Worm (Caenorhabditis elegans) whole organism, young adult: ENCODE data around the gene fbxc-20.

Experiments used
- B0019.2 ChIP-seq: fragments of 200-800 bp; sonication (Bioruptor generic); conservative IDR thresholded peaks from 2 replicates; pipeline ENCODE4 v1.3.6; 2022; ENCODE audit warnings: missing genetic modification reagents, missing genetic modification characterization, missing compliant biosample characterization
- B0035.1 ChIP-seq: sonication (generic microtip); optimal IDR thresholded peaks from 2 replicates; lab custom pipeline; 2016; ENCODE audit warnings: missing genetic modification characterization, mild to moderate bottlenecking, missing compliant biosample characterization, missing genotype, missing genetic modification reagents
- B0336.3 ChIP-seq: fragments of 200-800 bp; sonication (Bioruptor generic); IDR thresholded peaks from 2 replicates; pipeline ENCODE4 v1.3.6; 2022; ENCODE audit warnings: missing genetic modification characterization, missing compliant biosample characterization
- F23B12.7 ChIP-seq: sonication (generic microtip); optimal IDR thresholded peaks from 2 replicates; lab custom pipeline; 2017; ENCODE audit warnings: missing genetic modification characterization, mild to moderate bottlenecking, missing compliant biosample characterization, antibody characterized with exemption, moderate library complexity; ENCODE audit not compliant: insufficient read depth
- F57A8.1 ChIP-seq: fragments of 200-800 bp; sonication (Bioruptor generic); optimal IDR thresholded peaks from 2 replicates; lab custom pipeline; 2018; ENCODE audit warnings: mild to moderate bottlenecking, missing genetic modification characterization, moderate library complexity, missing compliant biosample characterization
- T26A5.8 ChIP-seq: sonication (generic microtip); optimal IDR thresholded peaks from 2 replicates; lab custom pipeline; 2016; ENCODE audit warnings: missing genetic modification characterization, missing compliant biosample characterization
- Y79H2A.3 ChIP-seq: fragments of 200-800 bp; sonication (Bioruptor generic); conservative IDR thresholded peaks from 2 replicates; pipeline ENCODE4 v1.3.6; 2022; ENCODE audit warnings: missing genetic modification reagents, missing genetic modification characterization, missing compliant biosample characterization
- ZK185.1 ChIP-seq: sonication (generic microtip); optimal IDR thresholded peaks from 2 replicates; lab custom pipeline; 2016; ENCODE audit warnings: mild to moderate bottlenecking, missing genetic modification characterization, missing compliant biosample characterization; ENCODE audit not compliant: poor library complexity, severe bottlenecking
- ama-1 ChIP-seq, 3 experiments: fragments of 150-350 bp in 1 of 3; sonication (generic microtip) in 2 of 3; optimal IDR thresholded peaks; 2 replicates each; lab custom pipeline; 2014 to 2018; ENCODE audit warnings: missing biosample characterization in 2 of 3, missing genetic modification characterization in 2 of 3, missing genetic modification reagents in 2 of 3
- aptf-2 ChIP-seq: fragments of 200-800 bp; sonication (Bioruptor generic); conservative IDR thresholded peaks from 2 replicates; pipeline ENCODE4 v1.3.6; 2022; ENCODE audit warnings: missing genetic modification reagents, missing genetic modification characterization, missing compliant biosample characterization
- atf-7 ChIP-seq: sonication (generic microtip); optimal IDR thresholded peaks from 2 replicates; lab custom pipeline; 2017; ENCODE audit warnings: mild to moderate bottlenecking, missing genetic modification characterization, missing compliant biosample characterization
- ccch-3 ChIP-seq: fragments of 200-800 bp; sonication (Bioruptor generic); optimal IDR thresholded peaks from 2 replicates; lab custom pipeline; 2018; ENCODE audit warnings: mild to moderate bottlenecking, missing genetic modification characterization, missing compliant biosample characterization
- die-1 ChIP-seq: sonication (generic microtip); optimal IDR thresholded peaks from 2 replicates; lab custom pipeline; 2016; ENCODE audit warnings: missing genotype, mild to moderate bottlenecking, missing genetic modification characterization, missing compliant biosample characterization
- dox-1 ChIP-seq: fragments of 200-800 bp; sonication (Bioruptor generic); IDR thresholded peaks from 2 replicates; pipeline ENCODE4 v1.3.6; 2022; ENCODE audit warnings: missing genetic modification reagents, missing genetic modification characterization, missing compliant biosample characterization
- dpff-1 ChIP-seq: sonication (generic microtip); optimal IDR thresholded peaks from 2 replicates; lab custom pipeline; 2017; ENCODE audit warnings: mild to moderate bottlenecking, missing genetic modification characterization, missing compliant biosample characterization
- efl-1 ChIP-seq: fragments of 150-350 bp; optimal IDR thresholded peaks from 2 replicates; lab custom pipeline; 2014; ENCODE audit warnings: missing biosample characterization, missing genetic modification reagents, missing genetic modification characterization
- egl-18 ChIP-seq: fragments of 200-800 bp; sonication (Bioruptor generic); IDR thresholded peaks from 2 replicates; pipeline ENCODE4 v1.3.6; 2022; ENCODE audit warnings: missing genetic modification reagents, missing genetic modification characterization, missing compliant biosample characterization
- egl-44 ChIP-seq: fragments of 200-800 bp; sonication (Bioruptor generic); IDR thresholded peaks from 2 replicates; pipeline ENCODE4 v1.3.6; 2022; ENCODE audit warnings: missing genetic modification reagents, missing genetic modification characterization, missing compliant biosample characterization
- ekl-4 ChIP-seq: fragments of 200-800 bp; sonication (Bioruptor generic); IDR thresholded peaks from 2 replicates; pipeline ENCODE4 v1.3.6; 2022; ENCODE audit warnings: missing genetic modification reagents, missing genetic modification characterization, missing compliant biosample characterization
- hmg-1.2 ChIP-seq: fragments of 200-800 bp; sonication (Bioruptor generic); IDR thresholded peaks from 2 replicates; pipeline ENCODE4 v1.3.6; 2022; ENCODE audit warnings: missing genetic modification reagents, missing genetic modification characterization, missing compliant biosample characterization
- lag-1 ChIP-seq: fragments of 200-800 bp; sonication (Bioruptor generic); IDR thresholded peaks from 2 replicates; pipeline ENCODE4 v1.3.6; 2022; ENCODE audit warnings: missing genetic modification reagents, missing genetic modification characterization, missing compliant biosample characterization
- let-526 ChIP-seq: fragments of 200-800 bp; sonication (Bioruptor generic); IDR thresholded peaks from 2 replicates; pipeline ENCODE4 v1.3.6; 2022; ENCODE audit warnings: missing genetic modification reagents, missing genetic modification characterization, missing compliant biosample characterization
- lin-54 ChIP-seq: fragments of 200-800 bp; sonication (Bioruptor generic); optimal IDR thresholded peaks from 2 replicates; lab custom pipeline; 2018; ENCODE audit warnings: mild to moderate bottlenecking, missing genetic modification characterization, missing compliant biosample characterization
- lsy-27 ChIP-seq: sonication (generic microtip); optimal IDR thresholded peaks from 2 replicates; lab custom pipeline; 2017; ENCODE audit warnings: missing genetic modification characterization, mild to moderate bottlenecking, missing compliant biosample characterization, antibody characterized with exemption, missing genotype, borderline replicate concordance; ENCODE audit not compliant: insufficient read depth
- madf-8 ChIP-seq: fragments of 200-800 bp; sonication (Bioruptor generic); conservative IDR thresholded peaks from 2 replicates; pipeline ENCODE4 v1.3.6; 2022; ENCODE audit warnings: missing genetic modification reagents, missing genetic modification characterization, missing compliant biosample characterization
- mes-4 ChIP-seq: sonication (generic microtip); optimal IDR thresholded peaks from 2 replicates; lab custom pipeline; 2016; ENCODE audit warnings: missing genotype, missing genetic modification characterization, missing compliant biosample characterization
- nfya-2 ChIP-seq: fragments of 200-800 bp; sonication (Bioruptor generic); IDR thresholded peaks from 2 replicates; pipeline ENCODE4 v1.3.6; 2022; ENCODE audit warnings: missing genetic modification reagents, missing genetic modification characterization, missing compliant biosample characterization
- nhr-179 ChIP-seq: sonication (generic microtip); optimal IDR thresholded peaks from 2 replicates; lab custom pipeline; 2016; ENCODE audit warnings: mild to moderate bottlenecking, missing genetic modification characterization, missing compliant biosample characterization
- nhr-80 ChIP-seq: sonication (generic microtip); optimal IDR thresholded peaks from 2 replicates; lab custom pipeline; 2016; ENCODE audit warnings: missing genetic modification characterization, missing compliant biosample characterization
- rec-8 ChIP-seq, 2 experiments: sonication (generic microtip); optimal IDR thresholded peaks; 2 replicates each; lab custom pipeline; 2016; ENCODE audit warnings: mild to moderate bottlenecking in 2 of 2, missing genetic modification characterization in 2 of 2, missing genetic modification reagents in 2 of 2, missing genotype in 2 of 2, missing biosample characterization in 1 of 2, missing compliant biosample characterization in 1 of 2, moderate library complexity in 1 of 2
- snpc-1.1 ChIP-seq: sonication (generic microtip); optimal IDR thresholded peaks from 2 replicates; lab custom pipeline; 2017; ENCODE audit warnings: missing genetic modification characterization, mild to moderate bottlenecking, missing compliant biosample characterization, antibody characterized with exemption, moderate library complexity, missing genotype, missing genetic modification reagents; ENCODE audit not compliant: insufficient read depth
- snpc-3.4 ChIP-seq: sonication (generic microtip); optimal IDR thresholded peaks from 2 replicates; lab custom pipeline; 2017; ENCODE audit warnings: missing genetic modification characterization, mild to moderate bottlenecking, missing compliant biosample characterization, antibody characterized with exemption, moderate library complexity, missing genotype, missing genetic modification reagents
- snpc-4 ChIP-seq, 5 experiments: fragments of 150-350 bp in 1 of 5; sonication (generic microtip) in 4 of 5; optimal IDR thresholded peaks; 2 replicates each; lab custom pipeline; 2014 to 2018; ENCODE audit warnings: missing genetic modification characterization in 5 of 5, missing biosample characterization in 3 of 5, antibody characterized with exemption in 2 of 5, mild to moderate bottlenecking in 2 of 5, missing compliant biosample characterization in 2 of 5, missing genotype in 2 of 5, moderate library complexity in 2 of 5, missing genetic modification reagents in 1 of 5
- tbp1 ChIP-seq: fragments of 200-800 bp; sonication (Bioruptor generic); optimal IDR thresholded peaks from 2 replicates; lab custom pipeline; 2018; ENCODE audit warnings: mild to moderate bottlenecking, missing genetic modification characterization, missing compliant biosample characterization
- tlf-1 ChIP-seq: fragments of 200-800 bp; sonication (Bioruptor generic); optimal IDR thresholded peaks from 2 replicates; lab custom pipeline; 2018; ENCODE audit warnings: mild to moderate bottlenecking, missing genetic modification characterization, missing compliant biosample characterization
- xnd-1 ChIP-seq: sonication (generic microtip); optimal IDR thresholded peaks from 2 replicates; lab custom pipeline; 2016; ENCODE audit warnings: missing genotype, missing genetic modification reagents, missing genetic modification characterization, missing compliant biosample characterization
- zim-3 ChIP-seq: sonication (generic microtip); optimal IDR thresholded peaks from 2 replicates; lab custom pipeline; 2017; ENCODE audit warnings: mild to moderate bottlenecking, missing genetic modification characterization, moderate library complexity, missing compliant biosample characterization

fbxc-20 gene

ce11 chrII:2415439-2415838, 3.5 kb upstream of the fbxc-20 start, which contains the start of gene fbxa-4:
fbxa-4 (minus strand) TSS chrII:2415531.
- TF ChIP-seq lag-1 (GFP tag; lab: Robert Waterston, UW) = no peak
- TF ChIP-seq xnd-1 (tag; lab: Kevin White, UChicago) = no peak
- no peak for TF ChIP-seq egl-44
- TF ChIP-seq nhr-80 = peak; percentile 54

ce11 chrII:2417889-2418288, 1.0 kb upstream of the fbxc-20 start, which contains the start of the genes F42G2.5 and F42G2.7:
F42G2.5 (minus strand) TSS chrII:2417989.
F42G2.7 (plus strand) TSS chrII:2418158.
- TF ChIP-seq lsy-27 (tag; lab: Kevin White, UChicago) (no peak), F23B12.7 (tag; lab: Kevin White, UChicago) (no peak), zim-3 (no peak), snpc-1.1 (tag; lab: Kevin White, UChicago) (no peak), tbp1 (GFP tag; lab: Kevin White, UChicago) (no peak), efl-1 (no peak)

- no peak for TF ChIP-seq ama-1 (optimal IDR thresholded peaks at IDR 0.05; lab: Kevin White, UChicago)
- TF ChIP-seq ama-1 (GFP tag; optimal IDR thresholded peaks at IDR 0.05; lab: Kevin White, UChicago) = no peak
- TF ChIP-seq F57A8.1 (GFP tag; lab: Kevin White, UChicago) = no peak
- TF ChIP-seq dox-1 (GFP tag; lab: Robert Waterston, UW) = no peak
- TF ChIP-seq B0336.3 (GFP tag; lab: Robert Waterston, UW) = no peak
- TF ChIP-seq mes-4 = no peak
- no peak for TF ChIP-seq dpff-1 (tag; lab: Kevin White, UChicago)
- no peak for TF ChIP-seq ekl-4 (GFP tag; lab: Robert Waterston, UW)
- no peak for TF ChIP-seq rec-8 (tag; optimal IDR thresholded peaks at IDR 0.05; lab: Kevin White, UChicago)
- TF ChIP-seq egl-18 (GFP tag; lab: Robert Waterston, UW) = no peak
- no peak for TF ChIP-seq tbp1 (GFP tag; lab: Kevin White, UChicago)
- no peak for TF ChIP-seq atf-7 (tag; lab: Kevin White, UChicago)
- TF ChIP-seq T26A5.8 (tag; lab: Kevin White, UChicago) = no peak
- TF ChIP-seq B0035.1 (tag; lab: Kevin White, UChicago) = no peak
- no peak for TF ChIP-seq snpc-4 (GFP tag; optimal IDR thresholded peaks at IDR 0.05; lab: Kevin White, UChicago)
- no peak for TF ChIP-seq snpc-4 (tag; optimal IDR thresholded peaks at IDR 0.05; lab: Kevin White, UChicago)
- no peak for TF ChIP-seq nhr-179 (tag; lab: Kevin White, UChicago)
- no peak for TF ChIP-seq snpc-3.4 (tag; lab: Kevin White, UChicago)
- no peak for TF ChIP-seq ccch-3
- no peak for TF ChIP-seq let-526 (GFP tag; lab: Robert Waterston, UW)
These were observed 1.7 kb downstream of the fbxc-20 start for ce11 chrII:2420685-2421084.

- no peak for TF ChIP-seq B0019.2 (GFP tag; lab: Robert Waterston, UW)
- TF ChIP-seq F23B12.7 (tag; lab: Kevin White, UChicago) = no peak
- TF ChIP-seq ZK185.1 = no peak
- no peak for TF ChIP-seq Y79H2A.3 (GFP tag; lab: Robert Waterston, UW)
- no peak for TF ChIP-seq die-1 (tag; lab: Kevin White, UChicago)
- TF ChIP-seq lsy-27 (tag; lab: Kevin White, UChicago) = no peak
- TF ChIP-seq nfya-2 (GFP tag; lab: Robert Waterston, UW) = no peak
- TF ChIP-seq hmg-1.2 (GFP tag; lab: Robert Waterston, UW) = no peak
- TF ChIP-seq madf-8 = no peak
- no peak for TF ChIP-seq tlf-1 (GFP tag; lab: Kevin White, UChicago)
- no peak for TF ChIP-seq xnd-1 (tag; lab: Kevin White, UChicago)
- TF ChIP-seq aptf-2 (GFP tag; lab: Robert Waterston, UW) = no peak
- TF ChIP-seq lin-54 (GFP tag; lab: Kevin White, UChicago) = no peak
- TF ChIP-seq, all 124 proteins: peak for 0
These were observed 2.2 kb downstream of the fbxc-20 start for ce11 chrII:2421185-2421584.
